Worm (Caenorhabditis elegans): ENCODE data around the gene C01G6.4.

The C01G6.4 gene

DNA sequence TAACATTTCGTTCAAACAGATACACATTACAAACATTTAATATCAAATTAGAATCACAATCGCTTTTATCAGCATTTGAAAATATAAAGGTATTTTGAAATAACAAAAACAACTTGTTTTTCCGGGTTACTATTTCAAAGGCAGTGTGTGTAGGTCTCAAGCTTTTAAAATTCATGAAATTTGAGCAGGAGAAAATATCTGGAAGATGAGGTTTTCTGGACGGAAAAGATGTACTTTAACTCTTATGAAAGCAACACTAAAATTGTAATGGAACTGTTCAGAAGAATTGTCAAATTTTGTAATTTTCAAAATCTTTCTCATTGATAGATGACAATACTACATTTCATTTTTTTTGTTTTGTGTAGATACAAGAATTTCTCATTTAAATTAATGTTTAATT lies 14.3 kb downstream of the C01G6.4 start:
- no peak for TF ChIP-seq hlh-15 (tag; optimal IDR thresholded peaks at IDR 0.05)
- peak; percentile 68 for TF ChIP-seq ama-1 (optimal IDR thresholded peaks at IDR 0.05)

DNA sequence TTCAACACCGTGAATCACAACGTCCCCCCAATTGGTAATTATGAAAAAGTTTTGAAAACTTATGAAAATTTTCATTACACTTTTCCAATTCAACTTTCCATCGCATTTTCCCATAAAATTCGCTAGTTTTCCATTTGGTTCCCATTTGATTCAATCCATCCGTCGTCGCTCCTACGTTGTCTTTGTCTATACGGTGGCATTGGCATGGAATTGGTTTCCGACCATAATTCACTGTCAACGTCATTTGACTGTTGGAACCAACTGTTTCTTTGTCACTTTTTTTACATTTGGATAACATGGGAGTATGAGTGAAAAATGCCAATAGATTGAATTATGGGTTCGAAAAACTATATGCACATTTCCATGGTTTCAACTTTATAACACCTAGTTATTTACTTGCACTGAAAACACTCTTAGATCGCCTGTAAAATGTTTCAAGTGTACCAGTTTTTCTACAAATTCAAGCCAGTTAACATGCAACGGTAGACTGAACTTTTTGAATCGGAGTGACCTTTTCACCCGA lies 14.7 kb downstream of the C01G6.4 start:
- no peak for TF ChIP-seq gmeb-2 (tag; optimal IDR thresholded peaks at IDR 0.05)
- TF ChIP-seq ceh-24 (tag; optimal IDR thresholded peaks at IDR 0.05): peak; percentile 9
- TF ChIP-seq madf-2 (tag; optimal IDR thresholded peaks at IDR 0.05): peak; percentile 25
- no peak for TF ChIP-seq pha-2 (tag; optimal IDR thresholded peaks at IDR 0.05)
- TF ChIP-seq ceh-6 (GFP tag; optimal IDR thresholded peaks at IDR 0.05): peak; percentile 17

DNA sequence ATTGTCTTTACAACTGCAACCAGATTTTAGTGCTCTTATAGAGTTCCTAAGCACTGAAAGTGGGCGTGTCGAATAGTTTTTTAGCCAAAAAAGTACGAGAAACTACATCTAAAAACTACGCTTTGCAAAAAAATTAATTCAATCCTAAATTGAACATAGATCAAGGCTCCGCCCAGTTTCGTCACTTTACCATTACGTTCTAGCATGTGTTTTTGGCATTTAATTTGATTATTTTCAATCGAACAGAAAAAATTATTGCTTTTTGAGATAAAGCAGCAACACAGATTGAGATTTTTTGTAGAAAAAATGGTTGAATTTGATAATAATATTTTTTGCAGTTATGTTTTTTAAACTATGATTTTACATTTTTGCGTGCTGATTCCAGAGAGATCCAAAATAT lies 18.7 kb downstream of the C01G6.4 start, which contains the start of gene nlp-82:
nlp-82 (minus strand) TSS at position 101 of the 400 bp plus-strand sequence.
- TF ChIP-seq hlh-8 (tag; optimal IDR thresholded peaks at IDR 0.05): no peak

DNA sequence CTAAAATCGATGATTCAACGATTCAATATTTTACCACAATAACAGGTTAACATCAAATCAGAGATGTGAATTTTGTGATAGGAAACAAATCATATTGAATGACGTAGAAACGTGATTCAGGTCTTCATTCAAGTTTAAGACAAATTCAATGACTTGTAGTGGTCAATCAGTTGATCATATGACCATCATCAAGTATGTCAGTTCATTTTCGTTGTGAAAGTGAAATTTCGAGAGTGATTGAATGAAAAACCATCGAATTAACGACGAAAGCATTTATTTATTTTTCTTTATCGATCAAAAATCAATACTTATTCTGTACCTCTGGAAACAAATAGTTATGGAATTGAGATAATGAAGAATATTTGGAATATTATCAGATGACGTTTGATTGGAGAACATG lies 21.3 kb downstream of the C01G6.4 start:
- no peak for TF ChIP-seq eyg-1 (tag; optimal IDR thresholded peaks at IDR 0.05)
- TF ChIP-seq ceh-6 (GFP tag; optimal IDR thresholded peaks at IDR 0.05): no peak
- TF ChIP-seq K02D7.2 (tag; optimal IDR thresholded peaks at IDR 0.05): no peak
- TF ChIP-seq ceh-19 (GFP tag; optimal IDR thresholded peaks at IDR 0.05): no peak
- TF ChIP-seq ceh-48 (tag; optimal IDR thresholded peaks at IDR 0.05): no peak
- TF ChIP-seq ceh-45 (GFP tag; IDR thresholded peaks at IDR 0.05): no peak
- no peak for TF ChIP-seq pros-1 (tag; optimal IDR thresholded peaks at IDR 0.05)
- no peak for TF ChIP-seq npax-4 (tag; optimal IDR thresholded peaks at IDR 0.05)
- no peak for TF ChIP-seq lin-11 (tag; optimal IDR thresholded peaks at IDR 0.05)
- no peak for TF ChIP-seq C38D4.7 (GFP tag; optimal IDR thresholded peaks at IDR 0.05)
- TF ChIP-seq elt-2 (tag; optimal IDR thresholded peaks at IDR 0.05): no peak
- no peak for TF ChIP-seq ceh-14 (tag; optimal IDR thresholded peaks at IDR 0.05)
- no peak for TF ChIP-seq fax-1 (tag; optimal IDR thresholded peaks at IDR 0.05)
- TF ChIP-seq ceh-34 (tag; optimal IDR thresholded peaks at IDR 0.05): no peak
- TF ChIP-seq syd-9 (tag; optimal IDR thresholded peaks at IDR 0.05): no peak

DNA sequence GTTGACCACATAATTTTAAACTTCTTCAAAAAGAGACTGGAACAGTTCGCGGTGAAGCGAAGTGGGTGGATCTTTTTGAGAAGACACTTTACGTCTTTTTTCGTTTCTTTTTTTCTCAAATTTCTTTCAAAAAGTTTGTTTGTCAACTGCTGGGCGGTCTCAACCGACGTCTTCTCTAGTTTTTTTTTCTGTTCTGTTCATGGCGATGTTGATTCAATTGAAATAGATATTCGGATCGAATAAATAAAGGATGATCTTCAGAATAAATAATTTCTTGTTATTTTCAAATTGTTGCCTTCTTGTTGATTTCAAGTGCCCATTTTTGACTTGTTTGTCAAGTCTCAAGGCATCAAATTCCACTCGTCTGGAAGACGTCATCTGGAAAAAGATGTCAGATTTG lies 22.4 kb downstream of the C01G6.4 start, which contains the start of gene T26C5.4:
T26C5.4 (minus strand) TSS at position 101 of the 400 bp plus-strand sequence.
- TF ChIP-seq ceh-30 (tag; optimal IDR thresholded peaks at IDR 0.05): no peak
- TF ChIP-seq ceh-2 (tag; optimal IDR thresholded peaks at IDR 0.05): no peak
- TF ChIP-seq hlh-6 (tag; optimal IDR thresholded peaks at IDR 0.05): no peak
- TF ChIP-seq odd-2 (tag; optimal IDR thresholded peaks at IDR 0.05): no peak
- TF ChIP-seq dve-1 (tag; optimal IDR thresholded peaks at IDR 0.05): no peak
- no peak for TF ChIP-seq K02D7.2 (tag; optimal IDR thresholded peaks at IDR 0.05)
- TF ChIP-seq pros-1 (tag; optimal IDR thresholded peaks at IDR 0.05): no peak
- TF ChIP-seq ceh-9 (tag; optimal IDR thresholded peaks at IDR 0.05): no peak
- TF ChIP-seq lin-11 (tag; optimal IDR thresholded peaks at IDR 0.05): no peak
- no peak for TF ChIP-seq pat-9 (tag; optimal IDR thresholded peaks at IDR 0.05)
- no peak for TF ChIP-seq sdc-2 (tag; optimal IDR thresholded peaks at IDR 0.05)
- TF ChIP-seq hlh-13 (GFP tag; optimal IDR thresholded peaks at IDR 0.05): no peak
- TF ChIP-seq fkh-6 (tag; optimal IDR thresholded peaks at IDR 0.05): no peak
- no peak for TF ChIP-seq elt-2 (tag; optimal IDR thresholded peaks at IDR 0.05)

DNA sequence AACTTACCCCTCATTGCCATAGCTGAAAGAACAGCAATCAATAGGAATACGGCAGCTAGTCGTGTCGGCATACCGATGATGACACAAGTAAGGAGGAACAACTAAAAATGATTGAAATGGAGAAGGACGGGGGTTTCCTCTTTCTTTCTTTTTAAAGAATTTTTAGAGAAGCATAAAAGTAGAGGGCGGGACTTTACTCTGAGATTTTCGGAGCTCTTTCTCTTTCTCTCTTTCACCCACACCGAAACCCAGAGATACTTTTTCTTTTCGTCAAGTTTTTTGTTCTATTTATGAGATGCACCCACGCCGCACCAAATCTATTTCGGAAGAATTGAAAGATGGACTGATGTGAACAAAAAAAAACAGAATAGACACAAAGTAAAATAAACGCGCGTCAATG lies 26.2 kb downstream of the C01G6.4 start, which contains the start of gene T26C5.5:
T26C5.5 (minus strand) TSS at position 101 of the 400 bp plus-strand sequence.
- TF ChIP-seq mec-3 (tag; optimal IDR thresholded peaks at IDR 0.05; ENCODE audit: borderline replicate concordance): no peak
- no peak for TF ChIP-seq pha-4 (tag; optimal IDR thresholded peaks at IDR 0.05)
- TF ChIP-seq ceh-6 (GFP tag; optimal IDR thresholded peaks at IDR 0.05): no peak
- no peak for TF ChIP-seq C38D4.7 (GFP tag; optimal IDR thresholded peaks at IDR 0.05)
- no peak for TF ChIP-seq tbx-2 (tag; optimal IDR thresholded peaks at IDR 0.05)
- TF ChIP-seq nhr-232 (tag; optimal IDR thresholded peaks at IDR 0.05): no peak

Data from whole organism, late embryonic.